Fruit fly (Drosophila melanogaster) whole organism, embryonic: Measurements from ENCODE around the gene CG2865.

Experiments
- Atf6 ChIP-seq: fragments of 200-800 bp; sonication (Bioruptor generic); IDR thresholded peaks from 2 replicates; pipeline ENCODE4 v1.3.6; 2022; ENCODE audit warnings: missing biosample characterization, missing genetic modification characterization
- B-H2 ChIP-seq: fragments of 200-800 bp; sonication (Bioruptor generic); optimal IDR thresholded peaks from 2 replicates; lab custom pipeline; 2018; ENCODE audit warnings: missing biosample characterization, mild to moderate bottlenecking, missing genetic modification characterization
- CG10366 ChIP-seq: fragments of 200-800 bp; sonication (Bioruptor generic); IDR thresholded peaks from 2 replicates; pipeline ENCODE4 v1.3.6; 2022; ENCODE audit warnings: missing biosample characterization, missing genetic modification characterization
- CG10543 ChIP-seq: fragments of 200-800 bp; sonication (Bioruptor generic); optimal IDR thresholded peaks from 3 replicates; lab custom pipeline; 2017; ENCODE audit warnings: missing biosample characterization, mild to moderate bottlenecking, missing genetic modification characterization, moderate library complexity
- CG10959 ChIP-seq: fragments of 200-800 bp; sonication (Bioruptor generic); IDR thresholded peaks from 2 replicates; pipeline ENCODE4 v1.3.6; 2022; ENCODE audit warnings: missing biosample characterization, missing genetic modification characterization
- CG11093 ChIP-seq: fragments of 200-800 bp; sonication (Bioruptor generic); IDR thresholded peaks from 3 replicates; pipeline ENCODE4 v1.3.6; 2022; ENCODE audit warnings: missing biosample characterization, missing genetic modification characterization
- CG12236 ChIP-seq: fragments of 200-800 bp; sonication (Bioruptor generic); optimal IDR thresholded peaks from 2 replicates; lab custom pipeline; 2016; ENCODE audit warnings: missing biosample characterization, missing genetic modification characterization
- CG1233 ChIP-seq: fragments of 200-800 bp; sonication (Bioruptor generic); optimal IDR thresholded peaks from 4 replicates; lab custom pipeline; 2018; ENCODE audit warnings: missing biosample characterization, mild to moderate bottlenecking, missing genetic modification characterization
- CG12391 ChIP-seq: fragments of 200-800 bp; sonication (Bioruptor generic); optimal IDR thresholded peaks from 3 replicates; lab custom pipeline; 2018; ENCODE audit warnings: missing biosample characterization, mild to moderate bottlenecking, missing genetic modification characterization, moderate library complexity
- CG14014 ChIP-seq: fragments of 200-800 bp; sonication (Bioruptor generic); IDR thresholded peaks from 2 replicates; pipeline ENCODE4 v1.3.6; 2022; ENCODE audit warnings: missing biosample characterization, missing genetic modification characterization
- CG18262 ChIP-seq: fragments of 200-800 bp; optimal IDR thresholded peaks from 3 replicates; lab custom pipeline; 2019; ENCODE audit warnings: missing biosample characterization, mild to moderate bottlenecking, missing genetic modification characterization, moderate library complexity
- CG18476 ChIP-seq: fragments of 200-800 bp; sonication (Bioruptor generic); optimal IDR thresholded peaks from 2 replicates; lab custom pipeline; 2016; ENCODE audit warnings: missing biosample characterization, mild to moderate bottlenecking, missing genetic modification characterization
- CG2199 ChIP-seq: fragments of 200-800 bp; sonication (Bioruptor generic); IDR thresholded peaks from 3 replicates; pipeline ENCODE4 v1.3.6; 2022; ENCODE audit warnings: missing biosample characterization, missing genetic modification characterization
- CG2889 ChIP-seq: fragments of 200-800 bp; sonication (Bioruptor generic); IDR thresholded peaks from 3 replicates; pipeline ENCODE4 v1.3.6; 2022; ENCODE audit warnings: missing biosample characterization, missing genetic modification characterization
- CG34224 ChIP-seq: fragments of 200-800 bp; sonication (Bioruptor generic); IDR thresholded peaks from 3 replicates; pipeline ENCODE4 v1.3.6; 2022; ENCODE audit warnings: missing biosample characterization, missing genetic modification characterization; ENCODE audit not compliant: partially characterized antibody
- CG3838 ChIP-seq: fragments of 200-800 bp; sonication (Bioruptor generic); optimal IDR thresholded peaks from 3 replicates; lab custom pipeline; 2016; ENCODE audit warnings: missing biosample characterization, missing genetic modification characterization
- CG5953 ChIP-seq: fragments of 200-800 bp; sonication (Bioruptor generic); IDR thresholded peaks from 2 replicates; pipeline ENCODE4 v1.3.6; 2022; ENCODE audit warnings: missing biosample characterization, missing genetic modification characterization
- CG6765 ChIP-seq: fragments of 200-800 bp; sonication (Bioruptor generic); optimal IDR thresholded peaks from 3 replicates; lab custom pipeline; 2017; ENCODE audit warnings: missing biosample characterization, mild to moderate bottlenecking, missing genetic modification characterization
- CG7556 ChIP-seq: fragments of 200-800 bp; sonication (Bioruptor generic); optimal IDR thresholded peaks from 2 replicates; lab custom pipeline; 2017; ENCODE audit warnings: missing biosample characterization, mild to moderate bottlenecking, missing genetic modification characterization
- CG7987 ChIP-seq: fragments of 200-800 bp; sonication (Bioruptor generic); optimal IDR thresholded peaks from 2 replicates; lab custom pipeline; 2018; ENCODE audit warnings: missing biosample characterization, mild to moderate bottlenecking, missing genetic modification characterization, moderate library complexity
- CG8359 ChIP-seq: fragments of 200-800 bp; sonication (Bioruptor generic); optimal IDR thresholded peaks from 2 replicates; lab custom pipeline; 2017; ENCODE audit warnings: missing biosample characterization, mild to moderate bottlenecking, missing genetic modification characterization, borderline replicate concordance
- CG8924 ChIP-seq: fragments of 200-800 bp; optimal IDR thresholded peaks from 3 replicates; lab custom pipeline; 2019; ENCODE audit warnings: missing biosample characterization, mild to moderate bottlenecking, missing genetic modification characterization, moderate library complexity
- D ChIP-seq, 2 experiments: fragments of 200-800 bp in 1 of 2; fragments of >200 bp in 1 of 2; sonication (Bioruptor generic) in 1 of 2; optimal IDR thresholded peaks; 2 replicates in 1 of 2; 3 replicates in 1 of 2; lab custom pipeline; 2017; ENCODE audit warnings: mild to moderate bottlenecking in 1 of 2, missing biosample characterization in 1 of 2, missing genetic modification characterization in 1 of 2, missing genetic modification reagents in 1 of 2
- Dad ChIP-seq: fragments of 200-800 bp; sonication (Bioruptor generic); optimal IDR thresholded peaks from 3 replicates; lab custom pipeline; 2016; ENCODE audit warnings: missing biosample characterization, missing genetic modification characterization
- Dbx ChIP-seq: fragments of 200-800 bp; sonication (Bioruptor generic); IDR thresholded peaks from 3 replicates; pipeline ENCODE4 v1.3.6; 2022; ENCODE audit warnings: missing biosample characterization, missing genetic modification characterization
- Dll ChIP-seq: fragments of 200-800 bp; sonication (Bioruptor generic); IDR thresholded peaks from 4 replicates; pipeline ENCODE4 v1.3.6; 2022; ENCODE audit warnings: missing biosample characterization, missing genetic modification characterization; ENCODE audit not compliant: partially characterized antibody
- Gug ChIP-seq: fragments of 200-800 bp; sonication (Bioruptor generic); IDR thresholded peaks from 4 replicates; pipeline ENCODE4 v1.3.6; 2022; ENCODE audit warnings: missing biosample characterization, missing genetic modification characterization
- H15 ChIP-seq: fragments of 200-800 bp; sonication (Bioruptor generic); IDR thresholded peaks from 3 replicates; pipeline ENCODE4 v1.3.6; 2022; ENCODE audit warnings: missing biosample characterization, missing genetic modification characterization
- Pdp1 ChIP-seq, 2 experiments: fragments of 200-800 bp; sonication (Bioruptor generic); optimal IDR thresholded peaks; 3 replicates each; lab custom pipeline; 2016; ENCODE audit warnings: missing biosample characterization in 2 of 2, missing genetic modification characterization in 2 of 2, mild to moderate bottlenecking in 1 of 2, moderate library complexity in 1 of 2
- Ravus ChIP-seq: fragments of 200-800 bp; sonication (Bioruptor generic); IDR thresholded peaks from 2 replicates; pipeline ENCODE4 v1.3.6; 2022; ENCODE audit warnings: missing biosample characterization, missing genetic modification characterization
- Sox100B ChIP-seq: fragments of 200-800 bp; sonication (Bioruptor generic); optimal IDR thresholded peaks from 3 replicates; lab custom pipeline; 2018; ENCODE audit warnings: missing biosample characterization, mild to moderate bottlenecking, missing genetic modification characterization
- Xrp1 ChIP-seq: fragments of 200-800 bp; sonication (Bioruptor generic); IDR thresholded peaks from 2 replicates; pipeline ENCODE4 v1.3.6; 2022; ENCODE audit warnings: missing biosample characterization, missing genetic modification characterization
- chif ChIP-seq, 2 experiments: fragments of 200-800 bp; sonication (Bioruptor generic); optimal IDR thresholded peaks; 3 replicates each; lab custom pipeline; 2016; ENCODE audit warnings: missing biosample characterization in 2 of 2, missing genetic modification characterization in 2 of 2
- crol ChIP-seq: fragments of 200-800 bp; sonication (Bioruptor generic); IDR thresholded peaks from 2 replicates; pipeline ENCODE4 v1.3.6; 2022; ENCODE audit warnings: missing biosample characterization, missing genetic modification characterization
- fd64A ChIP-seq: fragments of 200-800 bp; sonication (Bioruptor generic); optimal IDR thresholded peaks from 3 replicates; lab custom pipeline; 2018; ENCODE audit warnings: missing biosample characterization, mild to moderate bottlenecking, missing genetic modification characterization
- fru ChIP-seq: fragments of >200 bp; optimal IDR thresholded peaks from 2 replicates; lab custom pipeline; 2017
- gcm ChIP-seq: fragments of 200-800 bp; sonication (Bioruptor generic); optimal IDR thresholded peaks from 2 replicates; lab custom pipeline; 2019; ENCODE audit warnings: missing biosample characterization, mild to moderate bottlenecking, missing genetic modification characterization, moderate library complexity
- gem ChIP-seq: fragments of 200-800 bp; sonication (Bioruptor generic); optimal IDR thresholded peaks from 2 replicates; lab custom pipeline; 2019; ENCODE audit warnings: missing biosample characterization, mild to moderate bottlenecking, missing genetic modification characterization, moderate library complexity
- h ChIP-seq: fragments of >200 bp; optimal IDR thresholded peaks from 2 replicates; lab custom pipeline; 2017
- lmd ChIP-seq: fragments of 200-800 bp; sonication (Bioruptor generic); IDR thresholded peaks from 2 replicates; pipeline ENCODE4 v1.3.6; 2022; ENCODE audit warnings: missing biosample characterization, missing genetic modification characterization
- otp ChIP-seq: fragments of 200-800 bp; sonication (Bioruptor generic); IDR thresholded peaks from 3 replicates; pipeline ENCODE4, ENCODE4 v1.3.6; 2022; ENCODE audit warnings: missing biosample characterization, missing genetic modification characterization
- pb ChIP-seq: fragments of 200-800 bp; sonication (Bioruptor generic); optimal IDR thresholded peaks from 3 replicates; lab custom pipeline; 2016; ENCODE audit warnings: missing biosample characterization, missing genetic modification characterization
- pnt ChIP-seq: fragments of 200-800 bp; sonication (Bioruptor generic); optimal IDR thresholded peaks from 3 replicates; lab custom pipeline; 2016; ENCODE audit warnings: missing biosample characterization, missing genetic modification characterization
- pum ChIP-seq: fragments of 200-800 bp; sonication (Bioruptor generic); optimal IDR thresholded peaks from 2 replicates; lab custom pipeline; 2016; ENCODE audit warnings: missing biosample characterization, missing genetic modification characterization
- ranshi ChIP-seq: fragments of 200-800 bp; sonication (Bioruptor generic); IDR thresholded peaks from 2 replicates; pipeline ENCODE4 v1.3.6; 2022; ENCODE audit warnings: missing biosample characterization, missing genetic modification characterization
- salm ChIP-seq: fragments of 200-800 bp; sonication (Bioruptor generic); optimal IDR thresholded peaks from 2 replicates; lab custom pipeline; 2018; ENCODE audit warnings: missing biosample characterization, mild to moderate bottlenecking, missing genetic modification characterization
- wdn ChIP-seq: fragments of 200-800 bp; sonication (Bioruptor generic); IDR thresholded peaks from 2 replicates; pipeline ENCODE4 v1.3.6; 2022; ENCODE audit warnings: missing biosample characterization, missing genetic modification characterization
- wor ChIP-seq: fragments of 200-800 bp; sonication (Bioruptor generic); IDR thresholded peaks from 2 replicates; pipeline ENCODE4 v1.3.6; 2022; ENCODE audit warnings: missing biosample characterization, missing genetic modification characterization
- yki ChIP-seq: fragments of >200 bp; optimal IDR thresholded peaks from 3 replicates; lab custom pipeline; 2018
- zf30C ChIP-seq: fragments of 200-800 bp; sonication (Bioruptor generic); optimal IDR thresholded peaks from 3 replicates; lab custom pipeline; 2018; ENCODE audit warnings: missing biosample characterization, mild to moderate bottlenecking, missing genetic modification characterization

CG2865 gene

DNA sequence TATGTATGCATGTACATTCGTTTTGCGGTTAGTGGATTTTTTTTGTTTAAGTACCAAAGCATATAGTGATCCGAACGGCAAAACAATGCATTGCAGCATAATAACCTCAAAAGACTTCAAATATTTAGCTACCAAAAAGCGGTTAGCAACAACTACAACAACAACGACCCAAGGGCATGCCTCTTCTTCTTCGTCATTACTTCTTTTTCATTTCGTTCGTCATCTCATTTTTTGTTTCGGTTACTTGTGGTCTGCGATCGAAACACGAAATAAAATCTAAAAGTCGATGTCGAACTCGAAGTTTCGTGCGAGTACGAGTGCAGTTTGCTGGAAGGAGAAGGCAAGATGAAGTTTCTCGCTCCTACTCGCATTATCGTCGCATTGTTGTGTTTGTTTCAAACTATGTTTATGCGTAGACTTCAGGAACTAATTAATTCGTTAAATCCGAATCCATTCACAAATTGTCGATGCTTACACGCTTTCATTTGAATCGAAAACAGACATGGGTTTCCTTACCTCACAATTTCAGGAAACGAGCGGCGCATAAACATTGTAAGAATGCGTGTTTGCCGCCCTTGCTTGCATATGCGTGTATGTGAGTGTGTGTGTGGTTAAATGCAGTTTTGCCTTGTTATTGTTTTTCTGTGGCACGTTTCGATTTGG lies 5.6 kb upstream of the CG2865 start (continued):
- TF ChIP-seq CG1233: peak; percentile 60
- peak; percentile 78 for TF ChIP-seq CG12236 (GFP tag; lab: Kevin White, UChicago)
- TF ChIP-seq Pdp1 (GFP tag; optimal IDR thresholded peaks at IDR 0.05; lab: Kevin White, UChicago): peak; percentile 76 to 79
- TF ChIP-seq fd64A (GFP tag; lab: Kevin White, UChicago): peak; percentile 87
- TF ChIP-seq pum (GFP tag; lab: Kevin White, UChicago): peak; percentile 77
- TF ChIP-seq Dad (GFP tag; lab: Kevin White, UChicago): peak; percentile 55
- TF ChIP-seq wdn (GFP tag; lab: Robert Waterston, UW): no peak
- TF ChIP-seq H15: peak; percentile 73; the same call in 2 of the 3 replicates
- TF ChIP-seq Atf6 (GFP tag; lab: Robert Waterston, UW): peak; percentile 47; the same call in 1 of the 2 replicates
- TF ChIP-seq CG11093: peak; percentile 49; the same call in 1 of the 3 replicates
- TF ChIP-seq CG10366 (GFP tag; lab: Robert Waterston, UW): peak; percentile 81
- TF ChIP-seq ranshi: peak; percentile 71
- TF ChIP-seq gem (tag; lab: Kevin White, UChicago): peak; percentile 89
- peak; percentile 77 for TF ChIP-seq CG5953 (GFP tag; lab: Robert Waterston, UW)
- TF ChIP-seq zf30C (GFP tag; lab: Kevin White, UChicago): no peak
- TF ChIP-seq pnt (GFP tag; lab: Kevin White, UChicago): peak; percentile 77
- peak; percentile 71 for TF ChIP-seq Sox100B
- TF ChIP-seq otp: peak; percentile 93
- peak; percentile 72 for TF ChIP-seq CG7556 (GFP tag; lab: Kevin White, UChicago)
- peak; percentile 93 for TF ChIP-seq CG2199
- TF ChIP-seq Gug (GFP tag; lab: Robert Waterston, UW): peak; percentile 54; the same call in 2 of the 4 replicates
- TF ChIP-seq salm (tag; lab: Kevin White, UChicago): peak; percentile 78
- peak; percentile 59 for TF ChIP-seq lmd (GFP tag; lab: Robert Waterston, UW)
- peak; percentile 68 for TF ChIP-seq wor (GFP tag; lab: Robert Waterston, UW)
- no peak for TF ChIP-seq CG10543
- TF ChIP-seq D (optimal IDR thresholded peaks at IDR 0.05; lab: Kevin White, UChicago): peak; percentile 7
- peak; percentile 81 for TF ChIP-seq D (GFP tag; optimal IDR thresholded peaks at IDR 0.05; lab: Kevin White, UChicago)
- peak; percentile 61 for TF ChIP-seq crol (GFP tag; lab: Robert Waterston, UW)
- no peak for TF ChIP-seq B-H2 (GFP tag; lab: Kevin White, UChicago)
- no peak for TF ChIP-seq CG2889 (GFP tag; lab: Robert Waterston, UW)
- TF ChIP-seq gcm (GFP tag; lab: Kevin White, UChicago): peak; percentile 89
- peak; percentile 91 for TF ChIP-seq CG12391 (tag; lab: Kevin White, UChicago)
- no peak; the same call in 1 of the 2 replicates for TF ChIP-seq Ravus (GFP tag; lab: Robert Waterston, UW)
- no peak for TF ChIP-seq h (lab: Kevin White, UChicago)
- TF ChIP-seq CG18262 (tag; lab: Kevin White, UChicago): peak; percentile 93
- TF ChIP-seq Xrp1 (GFP tag; lab: Robert Waterston, UW): peak; percentile 94
- peak; percentile 41 for TF ChIP-seq CG3838 (GFP tag; lab: Kevin White, UChicago)
- TF ChIP-seq yki (lab: Kevin White, UChicago): peak; percentile 11
- TF ChIP-seq CG8924 (tag; lab: Kevin White, UChicago): peak; percentile 93
- TF ChIP-seq CG6765 (GFP tag; lab: Kevin White, UChicago): no peak
- TF ChIP-seq CG14014 (GFP tag; lab: Robert Waterston, UW): peak; percentile 53; the same call in 1 of the 2 replicates
- TF ChIP-seq CG7987 (GFP tag; lab: Kevin White, UChicago): peak; percentile 69
- no peak for TF ChIP-seq Dbx (GFP tag; lab: Robert Waterston, UW)
- TF ChIP-seq CG18476 (GFP tag; lab: Kevin White, UChicago): peak; percentile 55
- peak; percentile 74 to 81 for TF ChIP-seq chif (GFP tag; optimal IDR thresholded peaks at IDR 0.05; lab: Kevin White, UChicago)
- peak; percentile 70 for TF ChIP-seq pb (GFP tag; lab: Kevin White, UChicago)
- TF ChIP-seq CG10959 (GFP tag; lab: Robert Waterston, UW): peak; percentile 84
- TF ChIP-seq Dll: no peak
- TF ChIP-seq CG34224: no peak
- TF ChIP-seq fru (lab: Kevin White, UChicago): no peak
- TF ChIP-seq CG8359: peak; percentile 69
